Worm (Caenorhabditis elegans) whole organism, early embryonic: ENCODE measurements around the gene T26H10.2.

Experiments used
- B0310.2 ChIP-seq: sonication (generic microtip); optimal IDR thresholded peaks from 2 replicates; lab custom pipeline; 2016; ENCODE audit warnings: mild to moderate bottlenecking, missing genetic modification characterization, missing compliant biosample characterization
- F13C5.2 ChIP-seq: sonication (generic microtip); optimal IDR thresholded peaks from 2 replicates; lab custom pipeline; 2017; ENCODE audit warnings: mild to moderate bottlenecking, missing genetic modification characterization, inconsistent platforms, missing compliant biosample characterization
- aly-1 ChIP-seq: sonication (generic microtip); optimal IDR thresholded peaks from 2 replicates; lab custom pipeline; 2016; ENCODE audit warnings: missing genetic modification characterization, missing compliant biosample characterization
- ama-1 ChIP-seq: fragments of 150-350 bp; optimal IDR thresholded peaks from 2 replicates; lab custom pipeline; 2014
- ceh-13 ChIP-seq: fragments of 200-800 bp; sonication (Bioruptor generic); optimal IDR thresholded peaks from 2 replicates; lab custom pipeline; 2018; ENCODE audit warnings: mild to moderate bottlenecking, missing genetic modification characterization, missing compliant biosample characterization
- ceh-36 ChIP-seq: sonication (generic microtip); optimal IDR thresholded peaks from 2 replicates; lab custom pipeline; 2016; ENCODE audit warnings: missing genetic modification characterization, inconsistent platforms, missing compliant biosample characterization
- ets-7 ChIP-seq: sonication (generic microtip); optimal IDR thresholded peaks from 2 replicates; lab custom pipeline; 2016; ENCODE audit warnings: missing genotype, missing genetic modification characterization, missing compliant biosample characterization
- flt-1 ChIP-seq: fragments of 200-800 bp; sonication (Bioruptor generic); IDR thresholded peaks from 2 replicates; pipeline ENCODE4 v1.3.6; 2022; ENCODE audit warnings: missing genetic modification characterization, missing compliant biosample characterization
- hmbx-1 ChIP-seq: sonication (generic microtip); optimal IDR thresholded peaks from 2 replicates; lab custom pipeline; 2016; ENCODE audit warnings: mild to moderate bottlenecking, missing genetic modification characterization, missing compliant biosample characterization
- hmg-4 ChIP-seq: fragments of 200-800 bp; sonication (Bioruptor generic); optimal IDR thresholded peaks from 2 replicates; lab custom pipeline; 2018; ENCODE audit warnings: mild to moderate bottlenecking, missing genetic modification characterization, missing compliant biosample characterization
- hnd-1 ChIP-seq: sonication (generic microtip); optimal IDR thresholded peaks from 2 replicates; lab custom pipeline; 2016; ENCODE audit warnings: missing genetic modification characterization, missing compliant biosample characterization
- pes-1 ChIP-seq: fragments of 200-800 bp; sonication (Bioruptor generic); IDR thresholded peaks from 2 replicates; pipeline ENCODE4 v1.3.6; 2022; ENCODE audit warnings: missing genetic modification reagents, missing genetic modification characterization, missing compliant biosample characterization
- scrt-1 ChIP-seq: fragments of 200-800 bp; sonication (Bioruptor generic); IDR thresholded peaks from 2 replicates; pipeline ENCODE4 v1.3.6; 2022; ENCODE audit warnings: missing genetic modification characterization, missing compliant biosample characterization
- sea-1 ChIP-seq: fragments of 200-800 bp; sonication (Bioruptor generic); conservative IDR thresholded peaks from 2 replicates; pipeline ENCODE4 v1.3.6; 2022; ENCODE audit warnings: missing genetic modification characterization, missing compliant biosample characterization
- tbx-11 ChIP-seq: fragments of 200-800 bp; sonication (Bioruptor generic); IDR thresholded peaks from 2 replicates; pipeline ENCODE4 v1.3.6; 2022; ENCODE audit warnings: missing genetic modification characterization, missing compliant biosample characterization
- tbx-37 ChIP-seq: fragments of 200-800 bp; sonication (Bioruptor generic); conservative IDR thresholded peaks from 2 replicates; pipeline ENCODE4 v1.3.6; 2022; ENCODE audit warnings: missing genetic modification reagents, missing genetic modification characterization, missing compliant biosample characterization
- tra-4 ChIP-seq: sonication (generic microtip); optimal IDR thresholded peaks from 2 replicates; lab custom pipeline; 2017; ENCODE audit warnings: missing genetic modification characterization, missing compliant biosample characterization

The T26H10.2 gene

ce11 chrV:11449404-11449803 is 24.9 kb upstream of the T26H10.2 start:
- TF ChIP-seq sea-1 (GFP tag; lab: Robert Waterston, UW) = no peak
- TF ChIP-seq tra-4 (tag; lab: Kevin White, UChicago) = no peak
- TF ChIP-seq F13C5.2 (tag; lab: Kevin White, UChicago) = no peak
- TF ChIP-seq flt-1 = no peak
- TF ChIP-seq aly-1 = no peak
- no peak for TF ChIP-seq pes-1 (GFP tag; lab: Robert Waterston, UW)
- no peak for TF ChIP-seq scrt-1 (GFP tag; lab: Robert Waterston, UW)
- TF ChIP-seq B0310.2 = no peak
- TF ChIP-seq tbx-11 (GFP tag; lab: Robert Waterston, UW) = no peak
- TF ChIP-seq hnd-1 (tag; lab: Kevin White, UChicago) = no peak
- no peak for TF ChIP-seq tbx-37 (GFP tag; lab: Robert Waterston, UW)
- no peak for TF ChIP-seq hmg-4 (GFP tag; lab: Kevin White, UChicago)
- no peak for TF ChIP-seq ama-1
- TF ChIP-seq ceh-13 (GFP tag; lab: Kevin White, UChicago) = no peak
- no peak for TF ChIP-seq ets-7 (tag; lab: Kevin White, UChicago)
- TF ChIP-seq ceh-36 = no peak
- no peak for TF ChIP-seq hmbx-1

DNA sequence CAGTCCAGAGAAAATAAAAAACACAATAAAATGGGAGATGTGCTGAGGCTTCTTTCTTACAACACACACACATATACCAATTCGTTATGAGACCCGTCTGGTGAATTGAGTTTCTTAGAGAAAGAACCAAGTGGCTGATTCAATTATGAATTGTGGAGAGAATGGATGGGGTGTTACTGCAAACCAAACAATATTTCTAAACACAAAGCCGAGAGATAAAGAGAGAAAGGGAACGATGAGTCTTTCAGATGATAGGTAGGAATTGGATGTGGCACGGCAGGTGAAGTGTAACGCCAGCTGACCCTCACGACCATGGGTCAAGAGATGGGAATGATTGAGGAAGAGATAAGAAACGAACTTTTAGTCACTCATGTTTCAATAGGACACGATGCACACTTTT is 21.8 kb upstream of the T26H10.2 start, which contains the start of gene mig-17:
mig-17 (plus strand) TSS at position 389 of the 400 bp plus-strand sequence.
- no peak for TF ChIP-seq sea-1 (GFP tag; lab: Robert Waterston, UW)
- no peak for TF ChIP-seq tra-4 (tag; lab: Kevin White, UChicago)
- no peak for TF ChIP-seq F13C5.2 (tag; lab: Kevin White, UChicago)
- no peak for TF ChIP-seq tbx-37 (GFP tag; lab: Robert Waterston, UW)
- TF ChIP-seq ets-7 (tag; lab: Kevin White, UChicago) = no peak

ce11 chrV:11445375-11445774 is 20.9 kb upstream of the T26H10.2 start:
- TF ChIP-seq hmg-4 (GFP tag; lab: Kevin White, UChicago) (peak; percentile 25), sea-1 (GFP tag; lab: Robert Waterston, UW) (no peak)

DNA sequence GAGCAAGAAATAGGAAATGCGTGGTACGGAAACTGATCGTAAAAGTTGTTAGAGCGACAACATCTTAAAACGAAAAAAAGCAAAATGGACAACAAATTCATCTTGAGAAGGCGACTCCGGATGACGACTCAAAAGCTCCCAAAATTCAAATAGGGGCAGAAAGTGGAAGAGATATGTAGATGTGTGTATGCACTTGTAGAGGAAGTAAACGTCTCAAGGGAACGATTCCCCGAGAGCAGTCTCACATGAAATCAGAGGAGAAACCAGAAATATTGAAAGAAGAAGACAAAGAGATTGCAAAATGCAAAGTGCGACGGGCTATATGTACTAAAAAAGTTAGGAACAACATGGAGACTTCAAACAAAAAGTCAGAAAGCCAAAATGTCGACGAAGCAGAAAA is 19.0 kb upstream of the T26H10.2 start, which contains the start of gene F57B7.2:
F57B7.2 (minus strand) TSS at position 101 of the 400 bp plus-strand sequence.
- TF ChIP-seq pes-1 (GFP tag; lab: Robert Waterston, UW) = no peak
- TF ChIP-seq tra-4 (tag; lab: Kevin White, UChicago) = no peak
- no peak for TF ChIP-seq tbx-11 (GFP tag; lab: Robert Waterston, UW)
- no peak for TF ChIP-seq aly-1
- no peak for TF ChIP-seq hmbx-1
- TF ChIP-seq flt-1 = no peak
- no peak for TF ChIP-seq ceh-36
- no peak for TF ChIP-seq sea-1 (GFP tag; lab: Robert Waterston, UW)
- no peak for TF ChIP-seq hmg-4 (GFP tag; lab: Kevin White, UChicago)
- TF ChIP-seq scrt-1 (GFP tag; lab: Robert Waterston, UW) = no peak
- no peak for TF ChIP-seq B0310.2
- no peak for TF ChIP-seq ama-1
- TF ChIP-seq ceh-13 (GFP tag; lab: Kevin White, UChicago) = no peak

DNA sequence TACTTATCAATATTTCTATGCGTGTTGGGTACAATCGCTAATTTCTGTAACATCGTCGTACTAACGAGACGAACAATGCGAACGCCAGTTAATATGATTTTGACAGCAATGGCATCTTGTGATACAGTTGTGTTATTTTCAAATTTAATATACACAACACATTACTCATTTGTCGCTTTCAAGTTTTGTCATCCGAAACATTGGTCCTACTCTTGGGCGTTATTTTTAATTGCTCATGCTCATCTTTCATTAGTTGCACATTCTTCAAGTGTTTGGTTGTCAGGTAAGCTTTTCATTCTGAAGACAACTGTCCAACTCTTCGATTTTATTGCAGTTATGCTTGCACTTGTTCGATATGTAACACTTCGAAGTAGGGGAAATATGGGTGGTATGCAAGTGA is 14.7 kb upstream of the T26H10.2 start:
- no peak for TF ChIP-seq ama-1
- no peak for TF ChIP-seq tbx-37 (GFP tag; lab: Robert Waterston, UW)
- TF ChIP-seq ets-7 (tag; lab: Kevin White, UChicago) = no peak
- TF ChIP-seq scrt-1 (GFP tag; lab: Robert Waterston, UW) = no peak
- TF ChIP-seq hnd-1 (tag; lab: Kevin White, UChicago) = no peak
- no peak for TF ChIP-seq tra-4 (tag; lab: Kevin White, UChicago)
- no peak for TF ChIP-seq hmbx-1
- TF ChIP-seq pes-1 (GFP tag; lab: Robert Waterston, UW) = no peak
- no peak for TF ChIP-seq aly-1
- TF ChIP-seq B0310.2 = no peak
- no peak for TF ChIP-seq ceh-13 (GFP tag; lab: Kevin White, UChicago)

DNA sequence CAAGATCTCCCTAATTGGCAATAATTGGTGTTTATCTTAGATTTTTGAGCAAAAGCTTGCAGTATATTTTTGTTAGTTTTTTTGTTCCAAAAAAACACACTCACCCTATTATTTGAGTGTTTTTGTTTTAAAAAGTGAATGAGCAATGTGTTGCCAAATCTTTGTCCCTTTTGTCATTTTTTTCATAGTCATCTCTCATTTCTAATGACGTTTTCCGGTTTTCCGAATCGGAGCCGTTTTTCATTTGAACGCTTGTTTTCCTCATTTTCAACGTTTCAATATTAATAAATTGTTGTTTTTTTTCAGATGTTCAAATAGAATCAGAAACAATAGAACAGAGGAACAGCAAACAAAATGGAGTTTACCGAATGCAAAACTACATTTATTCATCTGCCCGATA is 14.0 kb upstream of the T26H10.2 start, which contains the start of gene dmsr-1:
dmsr-1 (plus strand) TSS at position 301 of the 400 bp plus-strand sequence.
- TF ChIP-seq ceh-36 = no peak
- no peak for TF ChIP-seq flt-1
- TF ChIP-seq ets-7 (tag; lab: Kevin White, UChicago) = no peak

DNA sequence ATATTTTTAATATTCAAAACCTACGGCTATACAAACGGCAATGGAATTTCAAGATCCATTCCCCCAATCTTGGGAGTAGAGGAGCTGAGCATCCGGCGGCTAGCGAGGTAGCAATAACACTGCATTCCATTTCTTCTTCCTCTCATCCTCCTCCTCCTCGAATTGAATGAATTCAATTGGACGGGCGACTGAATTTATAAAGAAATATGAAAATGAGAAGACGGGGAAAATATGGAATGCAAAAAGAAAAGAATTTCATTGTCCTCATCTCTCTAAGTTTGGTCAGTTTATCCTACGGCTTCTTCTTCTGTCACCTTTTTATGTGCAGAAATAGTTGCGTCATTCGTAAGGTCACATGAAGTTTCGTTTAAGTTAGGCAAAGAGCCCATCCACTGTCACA is 11.9 kb upstream of the T26H10.2 start:
- TF ChIP-seq aly-1 (no peak), F13C5.2 (tag; lab: Kevin White, UChicago) (no peak)

ce11 chrV:11435242-11435641 is 10.8 kb upstream of the T26H10.2 start:
- TF ChIP-seq flt-1 = no peak
- no peak for TF ChIP-seq tbx-11 (GFP tag; lab: Robert Waterston, UW)
- no peak for TF ChIP-seq tra-4 (tag; lab: Kevin White, UChicago)
- TF ChIP-seq ceh-13 (GFP tag; lab: Kevin White, UChicago) = no peak
- TF ChIP-seq scrt-1 (GFP tag; lab: Robert Waterston, UW) = no peak

DNA sequence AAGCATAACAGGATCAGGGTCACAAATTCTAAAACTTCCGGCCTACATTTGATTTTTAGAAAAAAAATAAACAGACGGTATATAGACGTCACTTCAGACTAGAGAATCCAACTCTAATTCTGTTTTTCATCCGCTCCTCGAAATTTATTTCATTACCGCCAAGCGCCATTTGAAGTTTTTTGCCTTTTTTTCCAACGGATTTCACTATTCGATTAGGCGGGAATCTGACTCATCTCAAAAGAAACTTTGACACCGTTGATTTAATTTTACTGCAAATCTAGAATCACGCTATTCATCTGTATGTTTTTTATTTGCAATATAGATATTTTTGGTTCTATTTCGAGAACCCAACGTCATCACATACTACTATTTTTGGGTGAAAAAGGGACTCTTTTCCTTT is 6.4 kb upstream of the T26H10.2 start:
- TF ChIP-seq scrt-1 (GFP tag; lab: Robert Waterston, UW) (no peak), ceh-36 (no peak), F13C5.2 (tag; lab: Kevin White, UChicago) (no peak), B0310.2 (no peak), hnd-1 (tag; lab: Kevin White, UChicago) (no peak), flt-1 (no peak), tra-4 (tag; lab: Kevin White, UChicago) (no peak), ets-7 (tag; lab: Kevin White, UChicago) (no peak)
